Worm (Caenorhabditis elegans): ENCODE measurements around the gene F38B2.6.

- TF ChIP-seq ztf-4 (tag; optimal IDR thresholded peaks at IDR 0.05) = no peak
- no peak for TF ChIP-seq snpc-4 (tag; optimal IDR thresholded peaks at IDR 0.05)
- TF ChIP-seq ceh-82 (tag; optimal IDR thresholded peaks at IDR 0.05) = no peak
- TF ChIP-seq nhr-28 (tag; optimal IDR thresholded peaks at IDR 0.05) = no peak
- no peak for TF ChIP-seq R02D3.7 (tag; optimal IDR thresholded peaks at IDR 0.05)
- TF ChIP-seq nhr-43 (tag; optimal IDR thresholded peaks at IDR 0.05; ENCODE audit: poor library complexity, severe bottlenecking) = no peak
- no peak for TF ChIP-seq lin-39 (tag; optimal IDR thresholded peaks at IDR 0.05)
Observed at ce11 chrX:11316750-11317149, 35.7 kb upstream of the F38B2.6 start, which contains the start of gene nlp-57.
